Fruit fly (Drosophila melanogaster): ENCODE measurements around the gene CG13280.

CG13280 gene

DNA sequence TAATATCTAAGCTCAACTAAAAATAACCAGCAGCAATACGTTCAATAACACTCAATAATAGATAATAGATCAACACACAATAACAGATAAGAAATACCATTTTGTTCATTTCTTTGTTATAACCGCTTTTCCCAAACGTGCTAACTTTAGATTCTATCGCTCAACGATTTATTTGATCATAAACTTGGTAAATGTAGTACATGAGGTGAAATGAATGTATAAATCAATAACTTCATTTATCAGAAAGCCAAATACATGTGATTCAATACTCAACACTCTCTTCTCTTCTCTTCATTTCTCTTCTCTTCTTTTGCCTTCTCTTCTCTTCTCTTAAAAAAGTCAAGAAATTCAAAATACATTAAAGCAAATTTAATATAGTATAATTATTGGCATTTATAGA lies 36.8 kb upstream of the CG13280 start (continued):
- TF ChIP-seq YL-1 (GFP tag; optimal IDR thresholded peaks at IDR 0.05) = no peak
- no peak for TF ChIP-seq aop (GFP tag; IDR thresholded peaks at IDR 0.05)
- TF ChIP-seq CG34376 (GFP tag; optimal IDR thresholded peaks at IDR 0.05) = peak; percentile 70
- no peak for TF ChIP-seq CG12942 (GFP tag; optimal IDR thresholded peaks at IDR 0.05)
- TF ChIP-seq Trl (optimal IDR thresholded peaks at IDR 0.05) = peak; percentile 72 to 90
- TF ChIP-seq Trl (GFP tag; optimal IDR thresholded peaks at IDR 0.05) = no peak
- no peak for TF ChIP-seq klu (GFP tag; IDR thresholded peaks at IDR 0.05)
- TF ChIP-seq unpg (GFP tag; optimal IDR thresholded peaks at IDR 0.05) = no peak
- TF ChIP-seq CG9437 (GFP tag; optimal IDR thresholded peaks at IDR 0.05) = no peak
- TF ChIP-seq cwo (GFP tag; optimal IDR thresholded peaks at IDR 0.05) = peak; percentile 42
- TF ChIP-seq grn (GFP tag; optimal IDR thresholded peaks at IDR 0.05) = peak; percentile 85
- TF ChIP-seq dan (GFP tag; IDR thresholded peaks at IDR 0.05) = no peak
- TF ChIP-seq lola (GFP tag; optimal IDR thresholded peaks at IDR 0.05) = no peak
- no peak for TF ChIP-seq ftz-f1 (GFP tag; optimal IDR thresholded peaks at IDR 0.05)
- no peak for TF ChIP-seq BEAF-32 (GFP tag; optimal IDR thresholded peaks at IDR 0.05)
- no peak for TF ChIP-seq CG18619 (GFP tag; optimal IDR thresholded peaks at IDR 0.05)
- TF ChIP-seq CG2875 (GFP tag; optimal IDR thresholded peaks at IDR 0.05) = no peak
- TF ChIP-seq onecut (GFP tag; IDR thresholded peaks at IDR 0.05) = peak; percentile 63; the same call in 1 of the 2 replicates

DNA sequence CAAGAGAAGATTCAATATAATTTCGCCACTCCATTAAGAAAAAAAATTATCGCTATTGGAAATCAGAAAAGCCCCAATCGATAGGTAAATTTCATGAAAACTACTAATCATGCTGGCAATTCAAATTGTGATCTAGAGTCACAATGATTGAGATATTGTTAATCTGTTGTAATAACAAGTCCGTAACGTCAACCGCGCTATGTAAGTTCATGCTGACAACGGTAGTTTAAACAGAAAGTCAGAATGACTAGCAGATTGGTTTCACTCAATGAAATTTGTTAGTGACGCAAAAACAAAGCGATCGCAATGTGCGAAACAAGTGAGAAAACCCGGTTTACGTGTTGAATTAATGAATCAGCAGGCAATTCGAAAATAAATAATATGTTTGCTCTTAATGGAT lies 36.2 kb upstream of the CG13280 start:
- TF ChIP-seq HLH54F (GFP tag; optimal IDR thresholded peaks at IDR 0.05) (no peak), gce (GFP tag; IDR thresholded peaks at IDR 0.05) (no peak), dan (GFP tag; IDR thresholded peaks at IDR 0.05) (no peak), luna (GFP tag; optimal IDR thresholded peaks at IDR 0.05) (no peak), bsh (GFP tag; optimal IDR thresholded peaks at IDR 0.05) (no peak), CG12155 (GFP tag; optimal IDR thresholded peaks at IDR 0.05) (no peak), lov (optimal IDR thresholded peaks at IDR 0.05) (no peak), lov (GFP tag; IDR thresholded peaks at IDR 0.05) (no peak), sug (tag; optimal IDR thresholded peaks at IDR 0.05) (no peak), CG43689 (GFP tag; IDR thresholded peaks at IDR 0.05) (no peak), peb (GFP tag; IDR thresholded peaks at IDR 0.05) (no peak), CG1529 (GFP tag; optimal IDR thresholded peaks at IDR 0.05) (no peak)

DNA sequence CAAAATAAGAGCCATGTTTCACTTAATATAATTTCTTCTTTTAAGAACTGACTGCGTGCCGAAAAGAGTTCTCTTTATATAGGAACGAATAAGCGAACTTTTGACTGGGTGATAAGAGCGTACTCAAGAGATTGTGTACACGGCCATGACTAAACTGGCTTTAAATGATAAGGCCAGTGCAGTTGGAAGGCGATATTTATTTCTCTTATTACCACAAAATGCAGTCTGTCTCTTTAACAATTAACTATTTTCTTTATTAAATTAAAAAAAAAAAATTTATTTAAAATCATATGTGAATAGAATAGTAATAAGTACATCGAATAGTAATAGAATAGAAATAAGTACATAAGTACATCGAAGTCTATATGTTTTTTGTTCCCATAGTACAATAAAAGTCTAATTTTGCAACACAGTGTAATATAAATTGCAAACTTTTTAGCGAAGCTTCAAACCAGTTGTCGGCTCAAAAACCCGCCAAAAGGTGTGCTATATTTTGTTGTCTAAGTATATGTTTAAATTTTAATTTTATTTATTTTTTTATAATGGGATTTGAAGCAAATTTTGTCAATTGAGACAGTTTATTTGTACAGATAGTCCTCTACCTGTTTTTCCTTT lies 31.5 kb upstream of the CG13280 start, which contains the start of gene CG31810:
Gene CG31810, minus strand, starts transcription at position 51 of the 615 bp plus-strand sequence.
- TF ChIP-seq bab2 (GFP tag; optimal IDR thresholded peaks at IDR 0.05) = no peak
- peak; percentile 32 for TF ChIP-seq CG11504 (tag; optimal IDR thresholded peaks at IDR 0.05)
- TF ChIP-seq Ptx1 (GFP tag; IDR thresholded peaks at IDR 0.05) = no peak
- TF ChIP-seq CG2678 (tag; optimal IDR thresholded peaks at IDR 0.05) = peak; percentile 30
- TF ChIP-seq crp (GFP tag; optimal IDR thresholded peaks at IDR 0.05) = no peak
- TF ChIP-seq PHDP (tag; optimal IDR thresholded peaks at IDR 0.05) = peak; percentile 26
- TF ChIP-seq CG17829 (tag; optimal IDR thresholded peaks at IDR 0.05) = peak; percentile 2
- TF ChIP-seq ro (GFP tag; IDR thresholded peaks at IDR 0.05) = no peak
- peak; percentile 16 for TF ChIP-seq D19A (tag; optimal IDR thresholded peaks at IDR 0.05)
- no peak for TF ChIP-seq lov (optimal IDR thresholded peaks at IDR 0.05)
- no peak for TF ChIP-seq lov (GFP tag; IDR thresholded peaks at IDR 0.05)
- TF ChIP-seq CG7839 (tag; optimal IDR thresholded peaks at IDR 0.05) = peak; percentile 15
- TF ChIP-seq CG2712 (tag; optimal IDR thresholded peaks at IDR 0.05) = peak; percentile 17
- peak; percentile 2 for TF ChIP-seq phol (tag; optimal IDR thresholded peaks at IDR 0.05)
- no peak for TF ChIP-seq CG18599 (GFP tag; optimal IDR thresholded peaks at IDR 0.05)
- TF ChIP-seq CG2889 (GFP tag; IDR thresholded peaks at IDR 0.05) = peak; percentile 70; the same call in 2 of the 3 replicates
- TF ChIP-seq CG31441 (GFP tag; IDR thresholded peaks at IDR 0.05) = peak; percentile 32; the same call in 1 of the 2 replicates
- peak; percentile 76 for TF ChIP-seq CG3163 (GFP tag; optimal IDR thresholded peaks at IDR 0.05)
- TF ChIP-seq CG17359 (tag; optimal IDR thresholded peaks at IDR 0.05) = peak; percentile 42
- TF ChIP-seq Chrac-16 (GFP tag; optimal IDR thresholded peaks at IDR 0.05) = no peak
- TF ChIP-seq gem (tag; optimal IDR thresholded peaks at IDR 0.05) = peak; percentile 41
- TF ChIP-seq row (GFP tag; IDR thresholded peaks at IDR 0.05) = peak; percentile 43

Measured in whole organism, embryonic.